Worm (Caenorhabditis elegans): ENCODE measurements around the gene W07G4.2.

DNA sequence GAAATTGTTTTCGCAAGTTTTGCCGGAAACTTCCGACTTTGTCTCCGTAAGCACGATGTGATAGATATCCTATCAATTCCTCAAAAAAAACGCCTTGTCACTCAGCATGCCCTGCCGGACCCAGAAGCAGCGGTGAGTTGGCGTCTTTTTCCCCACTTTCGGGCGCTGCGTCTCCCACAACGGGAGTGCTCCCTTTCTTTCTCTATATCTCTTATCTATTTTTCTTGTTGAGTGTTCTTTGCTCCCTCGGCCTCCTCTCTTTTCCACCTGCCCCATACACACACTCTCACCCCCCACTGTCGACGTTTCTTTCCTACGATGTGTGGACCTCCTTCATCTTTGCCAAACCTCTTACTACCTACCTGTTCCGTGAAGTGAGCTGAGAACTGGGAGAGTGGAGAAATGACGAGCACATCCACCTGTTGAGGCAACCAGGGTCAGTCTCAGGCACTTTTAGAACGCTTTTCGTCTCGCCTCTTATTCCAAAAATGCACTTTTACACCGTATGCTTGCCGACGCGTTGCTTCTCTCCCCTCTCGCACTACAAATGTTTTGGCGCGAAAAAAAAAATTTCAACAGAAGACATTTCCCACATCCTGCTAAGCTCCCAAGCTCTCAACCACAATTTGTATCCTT lies 49.7 kb upstream of the W07G4.2 start:
- TF ChIP-seq ztf-23 (GFP tag; IDR thresholded peaks at IDR 0.05) (no peak), T22C8.4 (GFP tag; IDR thresholded peaks at IDR 0.05) (no peak), flt-1 (GFP tag; IDR thresholded peaks at IDR 0.05) (no peak), ztf-29 (GFP tag; IDR thresholded peaks at IDR 0.05) (no peak), ref-1 (GFP tag; conservative IDR thresholded peaks at IDR 0.05) (no peak)

Data from whole organism, midembryonic.